Worm (Caenorhabditis elegans) whole organism, L1 larva: ENCODE results near the gene dmsr-16.

Experiments used
- dpl-1 ChIP-seq, 3 experiments: fragments of 150-350 bp in 2 of 3; sonication (generic microtip) in 1 of 3; optimal IDR thresholded peaks; 2 replicates each; lab custom pipeline; 2014 to 2017; ENCODE audit warnings: missing biosample characterization in 3 of 3, missing genetic modification characterization in 3 of 3, missing genetic modification reagents in 3 of 3
- isw-1 ChIP-seq: fragments of 200-800 bp; sonication (Bioruptor generic); IDR thresholded peaks from 2 replicates; pipeline ENCODE4 v1.3.6; 2022; ENCODE audit warnings: missing genetic modification characterization, missing compliant biosample characterization
- mep-1 ChIP-seq: fragments of 150-350 bp; optimal IDR thresholded peaks from 2 replicates; lab custom pipeline; 2014; ENCODE audit warnings: missing biosample characterization, missing genetic modification characterization
- nhr-28 ChIP-seq: fragments of 150-350 bp; optimal IDR thresholded peaks from 2 replicates; lab custom pipeline; 2014; ENCODE audit warnings: missing biosample characterization, missing genetic modification characterization
- unc-62 ChIP-seq: fragments of 150-350 bp; optimal IDR thresholded peaks from 2 replicates; lab custom pipeline; 2014; ENCODE audit warnings: missing biosample characterization, missing genetic modification reagents, missing genetic modification characterization

- TF ChIP-seq mep-1 (no peak), isw-1 (no peak), nhr-28 (tag; lab: Kevin White, UChicago) (no peak), dpl-1 (GFP tag; optimal IDR thresholded peaks at IDR 0.05; lab: Kevin White, UChicago) (no peak), unc-62 (GFP tag; lab: Kevin White, UChicago) (no peak)
These were observed 1.2 kb upstream of the dmsr-16 start for ce11 chrV:6810091-6810490.
